Worm (Caenorhabditis elegans): ENCODE results near the gene cdh-3.
A peak's percentile ranks its signal among the peaks of the same experiment; 100 is the strongest.

The cdh-3 gene

ce11 chrIII:7710066-7710465, 44.2 kb downstream of the cdh-3 start (continued):
- no peak for TF ChIP-seq sdz-12 (GFP tag; optimal IDR thresholded peaks at IDR 0.05)
- TF ChIP-seq nhr-76 (tag; optimal IDR thresholded peaks at IDR 0.05), result no peak
- no peak for TF ChIP-seq pqm-1 (tag; optimal IDR thresholded peaks at IDR 0.05)
- peak; percentile 73 for TF ChIP-seq hlh-30 (tag; optimal IDR thresholded peaks at IDR 0.05; ENCODE audit: insufficient read depth)
- TF ChIP-seq attf-4 (tag; optimal IDR thresholded peaks at IDR 0.05), result no peak
- no peak for TF ChIP-seq lim-7 (GFP tag; IDR thresholded peaks at IDR 0.05)
- TF ChIP-seq dve-1 (tag; optimal IDR thresholded peaks at IDR 0.05; ENCODE audit: insufficient read depth), result peak; percentile 83
- peak; percentile 13; the same call in 1 of the 2 replicates for TF ChIP-seq vab-7 (GFP tag; IDR thresholded peaks at IDR 0.05)
- peak; percentile 99 for TF ChIP-seq lin-13 (GFP tag; optimal IDR thresholded peaks at IDR 0.05)
- no peak for TF ChIP-seq zip-11 (GFP tag; IDR thresholded peaks at IDR 0.05)
- peak; percentile 68 for TF ChIP-seq mes-2 (tag; optimal IDR thresholded peaks at IDR 0.05; ENCODE audit: poor library complexity, severe bottlenecking)
- TF ChIP-seq madf-5 (GFP tag; IDR thresholded peaks at IDR 0.05), result no peak
- peak; percentile 69; the same call in 1 of the 2 replicates for TF ChIP-seq nhr-42 (GFP tag; IDR thresholded peaks at IDR 0.05)
- no peak for TF ChIP-seq zag-1 (tag; optimal IDR thresholded peaks at IDR 0.05)
- no peak for TF ChIP-seq ceh-62 (tag; optimal IDR thresholded peaks at IDR 0.05)
- TF ChIP-seq hlh-11 (tag; optimal IDR thresholded peaks at IDR 0.05), result peak; percentile 73
- TF ChIP-seq mxl-3 (GFP tag; optimal IDR thresholded peaks at IDR 0.05), result peak; percentile 49
- TF ChIP-seq egl-27 (tag; optimal IDR thresholded peaks at IDR 0.05), result no peak
- TF ChIP-seq snpc-1.2 (GFP tag; IDR thresholded peaks at IDR 0.05), result no peak
- no peak for TF ChIP-seq nhr-102 (tag; optimal IDR thresholded peaks at IDR 0.05)
- peak; percentile 77 for TF ChIP-seq nhr-11 (tag; optimal IDR thresholded peaks at IDR 0.05)
- TF ChIP-seq nhr-6 (tag; optimal IDR thresholded peaks at IDR 0.05), result peak; percentile 91
- TF ChIP-seq ceh-82 (tag; optimal IDR thresholded peaks at IDR 0.05), result no peak
- no peak for TF ChIP-seq F44E2.7 (GFP tag; IDR thresholded peaks at IDR 0.05)
- no peak for TF ChIP-seq R02D3.7 (tag; optimal IDR thresholded peaks at IDR 0.05)
- peak in 1 of 2 experiments; percentile 51 for TF ChIP-seq hif-1 (tag; optimal IDR thresholded peaks at IDR 0.05)
- TF ChIP-seq F37D6.2 (tag; optimal IDR thresholded peaks at IDR 0.05), result peak; percentile 57
- TF ChIP-seq saeg-2 (GFP tag; IDR thresholded peaks at IDR 0.05), result no peak
- 0 out of 2 replicates have a peak, but pooled peaks have one; percentile 6 for TF ChIP-seq daf-19 (GFP tag; conservative IDR thresholded peaks at IDR 0.05)
- no peak for TF ChIP-seq lin-15B (tag; optimal IDR thresholded peaks at IDR 0.05)
- TF ChIP-seq tag-97 (GFP tag; IDR thresholded peaks at IDR 0.05), result no peak
- no peak for TF ChIP-seq duxl-1 (tag; optimal IDR thresholded peaks at IDR 0.05; ENCODE audit: poor library complexity)
- TF ChIP-seq dpl-1 (GFP tag; optimal IDR thresholded peaks at IDR 0.05), result peak; percentile 61
- TF ChIP-seq Y48G9A.11 (GFP tag; IDR thresholded peaks at IDR 0.05), result 0 out of 2 replicates have a peak, but pooled peaks have one; percentile 16
- 0 out of 2 replicates have a peak, but pooled peaks have one; percentile 26 for TF ChIP-seq lin-1 (GFP tag; IDR thresholded peaks at IDR 0.05)
- TF ChIP-seq lsy-2 (tag; optimal IDR thresholded peaks at IDR 0.05), result peak; percentile 19 to 87
- peak; percentile 72 for TF ChIP-seq aha-1 (tag)

- no peak for TF ChIP-seq unc-39 (tag; optimal IDR thresholded peaks at IDR 0.05)
- TF ChIP-seq aha-1 (tag), result no peak
- TF ChIP-seq dmd-6 (GFP tag; IDR thresholded peaks at IDR 0.05), result no peak
- TF ChIP-seq lin-15B (tag; optimal IDR thresholded peaks at IDR 0.05), result no peak
- no peak for TF ChIP-seq unc-130 (GFP tag; optimal IDR thresholded peaks at IDR 0.05)
- TF ChIP-seq Y75B8A.6 (GFP tag; IDR thresholded peaks at IDR 0.05), result no peak
- no peak for TF ChIP-seq arid-1 (GFP tag; conservative IDR thresholded peaks at IDR 0.05)
- no peak for TF ChIP-seq attf-4 (tag; optimal IDR thresholded peaks at IDR 0.05)
- TF ChIP-seq pqm-1 (tag; optimal IDR thresholded peaks at IDR 0.05), result no peak
- TF ChIP-seq ces-1 (GFP tag; optimal IDR thresholded peaks at IDR 0.05), result no peak
- TF ChIP-seq mes-2 (tag; optimal IDR thresholded peaks at IDR 0.05; ENCODE audit: poor library complexity, severe bottlenecking), result no peak
- no peak for TF ChIP-seq dve-1 (tag; optimal IDR thresholded peaks at IDR 0.05; ENCODE audit: insufficient read depth)
Measured at ce11 chrIII:7709391-7709790, 44.9 kb downstream of the cdh-3 start, which contains the start of gene lin-13. TSS of gene lin-13 (minus strand) at chrIII:7709491.
